Fruit fly (Drosophila melanogaster): ENCODE results near the gene UK114.

UK114 gene

DNA sequence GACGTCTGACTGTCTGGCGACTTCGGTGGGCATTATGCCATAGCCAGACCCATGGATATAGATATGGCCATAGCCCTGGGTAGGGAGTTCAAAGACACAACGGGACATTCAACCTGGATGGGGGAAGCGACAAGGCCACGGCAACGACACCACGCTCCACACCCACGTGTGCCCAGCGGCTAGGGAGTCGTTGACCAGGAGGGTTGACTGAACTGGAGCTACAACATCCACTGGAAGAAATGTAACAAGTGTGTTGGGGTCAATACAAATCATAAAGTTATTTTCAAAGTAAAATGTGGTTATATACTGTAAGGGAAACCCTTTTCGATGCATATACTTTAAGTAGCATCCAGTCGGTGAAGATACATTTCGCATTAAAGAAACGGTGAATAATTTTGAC is 26.9 kb upstream of the UK114 start:
- no peak for TF ChIP-seq sage (GFP tag; optimal IDR thresholded peaks at IDR 0.05)
- TF ChIP-seq dsf (GFP tag; optimal IDR thresholded peaks at IDR 0.05; ENCODE audit: borderline replicate concordance): no peak
- no peak for TF ChIP-seq sv (GFP tag; optimal IDR thresholded peaks at IDR 0.05)
- TF ChIP-seq jim (GFP tag; optimal IDR thresholded peaks at IDR 0.05): no peak
- TF ChIP-seq CrebA (GFP tag; optimal IDR thresholded peaks at IDR 0.05; ENCODE audit: borderline replicate concordance): no peak
- no peak for TF ChIP-seq Sp1 (GFP tag; optimal IDR thresholded peaks at IDR 0.05)
- no peak for TF ChIP-seq GATAd (GFP tag; optimal IDR thresholded peaks at IDR 0.05)
- no peak for TF ChIP-seq Vsx2 (GFP tag; optimal IDR thresholded peaks at IDR 0.05; ENCODE audit: partially characterized antibody)
- TF ChIP-seq CG32264 (GFP tag; optimal IDR thresholded peaks at IDR 0.05): no peak
- TF ChIP-seq Hnf4 (GFP tag; optimal IDR thresholded peaks at IDR 0.05): no peak
- TF ChIP-seq lola (GFP tag; optimal IDR thresholded peaks at IDR 0.05): no peak
- no peak for TF ChIP-seq ey (GFP tag; optimal IDR thresholded peaks at IDR 0.05)
- no peak for TF ChIP-seq Dfd (GFP tag; optimal IDR thresholded peaks at IDR 0.05)

DNA sequence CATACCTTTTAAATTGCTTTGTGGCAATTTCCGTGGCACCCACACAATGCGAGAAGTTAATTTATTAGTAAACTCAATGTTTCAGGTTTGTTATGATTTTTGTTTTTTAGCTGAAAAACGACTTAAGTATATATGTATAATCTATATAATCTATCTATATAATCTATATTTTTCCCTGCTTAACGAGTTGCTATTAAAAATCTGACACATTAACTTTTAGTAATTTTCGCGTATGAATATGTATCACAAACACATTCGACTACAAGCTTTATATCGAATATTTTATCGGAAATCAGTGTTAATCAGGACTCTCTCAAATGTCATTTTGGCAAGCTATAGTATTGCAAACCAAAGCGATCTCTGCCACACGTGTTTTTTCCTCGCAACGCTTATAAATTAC is 22.6 kb upstream of the UK114 start, which contains the start of gene CG15262:
CG15262 (plus strand) TSS at position 301 of the 400 bp plus-strand sequence.
- TF ChIP-seq Jra (GFP tag; optimal IDR thresholded peaks at IDR 0.05) (no peak), CG32264 (GFP tag; optimal IDR thresholded peaks at IDR 0.05) (no peak), CG9705 (GFP tag; optimal IDR thresholded peaks at IDR 0.05) (no peak), Dif (GFP tag; optimal IDR thresholded peaks at IDR 0.05; ENCODE audit: partially characterized antibody) (no peak), Hr83 (GFP tag; optimal IDR thresholded peaks at IDR 0.05; ENCODE audit: poor library complexity, severe bottlenecking) (no peak), dl (GFP tag; optimal IDR thresholded peaks at IDR 0.05; ENCODE audit: insufficient read depth in 1 of 2, partially characterized antibody in 2 of 2) (no peak), Abd-B (GFP tag; optimal IDR thresholded peaks at IDR 0.05) (no peak), lola (GFP tag; optimal IDR thresholded peaks at IDR 0.05) (no peak), sv (GFP tag; optimal IDR thresholded peaks at IDR 0.05) (no peak), dmrt93B (GFP tag; optimal IDR thresholded peaks at IDR 0.05) (no peak), Hr78 (GFP tag; optimal IDR thresholded peaks at IDR 0.05) (no peak)

DNA sequence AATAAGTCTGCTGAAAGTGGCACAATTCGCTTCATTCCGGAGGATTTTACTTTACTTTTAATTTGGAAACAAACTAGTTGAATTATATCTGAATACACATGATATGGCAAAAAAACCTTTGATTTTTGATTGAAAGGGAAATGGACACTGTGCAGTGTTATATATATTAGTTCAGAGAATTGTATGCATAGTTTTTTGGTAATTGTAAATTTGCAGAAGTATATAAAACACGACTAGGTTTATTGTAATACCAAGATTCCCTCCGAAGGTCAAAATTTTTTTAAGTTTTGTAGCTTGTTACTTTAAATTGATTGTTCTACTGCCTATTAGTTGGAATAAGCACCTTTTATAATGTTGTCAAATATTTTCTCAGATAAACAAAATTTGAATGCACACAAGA is 17.2 kb upstream of the UK114 start, which contains the start of gene CG15260:
CG15260 (minus strand) TSS at position 101 of the 400 bp plus-strand sequence.
- no peak for TF ChIP-seq Hr83 (GFP tag; optimal IDR thresholded peaks at IDR 0.05; ENCODE audit: poor library complexity, severe bottlenecking)
- TF ChIP-seq Sp1 (GFP tag; optimal IDR thresholded peaks at IDR 0.05): no peak
- no peak for TF ChIP-seq fru (GFP tag; optimal IDR thresholded peaks at IDR 0.05)
- TF ChIP-seq psq (GFP tag; optimal IDR thresholded peaks at IDR 0.05): no peak
- TF ChIP-seq dmrt93B (GFP tag; optimal IDR thresholded peaks at IDR 0.05): no peak

DNA sequence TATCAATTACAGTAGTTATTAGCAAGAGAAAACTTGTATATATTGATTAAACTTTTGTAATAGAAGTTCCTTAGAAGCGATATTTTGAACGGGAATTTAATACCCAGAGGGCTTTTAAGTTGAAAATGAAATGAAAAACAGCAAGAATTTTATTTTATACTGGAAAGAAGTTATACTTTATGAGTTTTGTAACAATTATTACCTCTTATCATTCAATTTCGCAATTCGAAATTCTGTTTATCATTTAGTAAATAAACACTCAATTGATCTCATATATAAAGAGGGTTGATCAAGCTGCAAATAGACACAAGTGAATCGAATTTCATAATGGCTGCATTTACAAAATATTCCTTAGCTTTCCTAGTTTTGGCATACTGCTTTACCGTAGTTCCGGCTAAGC is 9.8 kb upstream of the UK114 start, which contains the start of gene CG15263:
CG15263 (plus strand) TSS at position 301 of the 400 bp plus-strand sequence.
- TF ChIP-seq Sp1 (GFP tag; optimal IDR thresholded peaks at IDR 0.05): no peak
- TF ChIP-seq Dfd (GFP tag; optimal IDR thresholded peaks at IDR 0.05): no peak
- TF ChIP-seq Hr78 (GFP tag; optimal IDR thresholded peaks at IDR 0.05): no peak
- TF ChIP-seq N (GFP tag; optimal IDR thresholded peaks at IDR 0.05): no peak
- no peak for TF ChIP-seq woc (GFP tag; optimal IDR thresholded peaks at IDR 0.05)
- TF ChIP-seq psq (GFP tag; optimal IDR thresholded peaks at IDR 0.05): no peak
- TF ChIP-seq Jra (GFP tag; optimal IDR thresholded peaks at IDR 0.05): no peak
- TF ChIP-seq CG9705 (GFP tag; optimal IDR thresholded peaks at IDR 0.05): no peak
- TF ChIP-seq tai (GFP tag; optimal IDR thresholded peaks at IDR 0.05): no peak
- no peak for TF ChIP-seq GATAd (GFP tag; optimal IDR thresholded peaks at IDR 0.05)
- no peak for TF ChIP-seq ey (GFP tag; optimal IDR thresholded peaks at IDR 0.05)
- TF ChIP-seq fru (GFP tag; optimal IDR thresholded peaks at IDR 0.05): no peak
- TF ChIP-seq jim (GFP tag; optimal IDR thresholded peaks at IDR 0.05): no peak
- TF ChIP-seq Vsx2 (GFP tag; optimal IDR thresholded peaks at IDR 0.05; ENCODE audit: partially characterized antibody): no peak
- TF ChIP-seq h (GFP tag; optimal IDR thresholded peaks at IDR 0.05): no peak
- no peak for TF ChIP-seq Myc (optimal IDR thresholded peaks at IDR 0.05)

DNA sequence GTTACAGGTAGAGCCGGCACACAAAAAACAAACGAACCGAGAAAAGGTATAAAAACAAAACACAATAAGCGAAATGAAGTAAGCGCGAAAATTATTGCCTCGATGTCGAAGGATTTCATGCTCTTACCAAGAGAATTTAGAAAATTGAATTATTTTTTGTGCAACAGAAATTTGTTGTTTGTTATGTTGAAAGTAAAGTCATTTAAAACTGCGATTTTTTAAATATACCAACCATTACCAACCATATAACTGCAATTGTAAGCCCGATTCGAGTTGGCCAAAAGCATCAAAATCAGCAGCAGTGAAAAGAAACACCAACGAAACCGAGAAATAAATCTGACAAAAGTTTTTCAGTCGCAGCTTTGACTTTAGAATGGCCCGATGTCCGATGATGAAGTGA is 6.1 kb upstream of the UK114 start:
- TF ChIP-seq Hr78 (GFP tag; optimal IDR thresholded peaks at IDR 0.05) (no peak), br (GFP tag; optimal IDR thresholded peaks at IDR 0.05) (peak; percentile 18), psq (GFP tag; optimal IDR thresholded peaks at IDR 0.05) (peak; percentile 36), OdsH (GFP tag; optimal IDR thresholded peaks at IDR 0.05) (peak; percentile 30), jim (GFP tag; optimal IDR thresholded peaks at IDR 0.05) (no peak), Mio (GFP tag; optimal IDR thresholded peaks at IDR 0.05) (no peak), ey (GFP tag; optimal IDR thresholded peaks at IDR 0.05) (peak; percentile 41), Myc (optimal IDR thresholded peaks at IDR 0.05) (no peak), Abd-B (GFP tag; optimal IDR thresholded peaks at IDR 0.05) (no peak), Dif (GFP tag; optimal IDR thresholded peaks at IDR 0.05; ENCODE audit: partially characterized antibody) (no peak), Sp1 (GFP tag; optimal IDR thresholded peaks at IDR 0.05) (peak; percentile 69), h (GFP tag; optimal IDR thresholded peaks at IDR 0.05) (peak; percentile 41), Rel (GFP tag; optimal IDR thresholded peaks at IDR 0.05) (no peak), Rel (tag; optimal IDR thresholded peaks at IDR 0.05) (no peak), woc (GFP tag; optimal IDR thresholded peaks at IDR 0.05) (peak; percentile 31), Hr83 (GFP tag; optimal IDR thresholded peaks at IDR 0.05; ENCODE audit: poor library complexity, severe bottlenecking) (no peak), lola (GFP tag; optimal IDR thresholded peaks at IDR 0.05) (no peak), pan (optimal IDR thresholded peaks at IDR 0.05) (no peak), CG32264 (GFP tag; optimal IDR thresholded peaks at IDR 0.05) (no peak), usp (GFP tag; optimal IDR thresholded peaks at IDR 0.05) (no peak), foxo (GFP tag; optimal IDR thresholded peaks at IDR 0.05) (peak in 1 of 2 experiments; percentile 28), Vsx2 (GFP tag; optimal IDR thresholded peaks at IDR 0.05; ENCODE audit: partially characterized antibody) (no peak), CG9705 (GFP tag; optimal IDR thresholded peaks at IDR 0.05) (no peak), HLH106 (tag; optimal IDR thresholded peaks at IDR 0.05) (peak; percentile 57), CrebA (GFP tag; optimal IDR thresholded peaks at IDR 0.05; ENCODE audit: borderline replicate concordance) (no peak), dmrt93B (GFP tag; optimal IDR thresholded peaks at IDR 0.05) (peak; percentile 25), dsf (GFP tag; optimal IDR thresholded peaks at IDR 0.05; ENCODE audit: borderline replicate concordance) (no peak), tai (GFP tag; optimal IDR thresholded peaks at IDR 0.05) (no peak), sage (GFP tag; optimal IDR thresholded peaks at IDR 0.05) (no peak), GATAd (GFP tag; optimal IDR thresholded peaks at IDR 0.05) (no peak), fru (GFP tag; optimal IDR thresholded peaks at IDR 0.05) (peak; percentile 52)

All from whole organism, wandering third instar larva.